Fruit fly (Drosophila melanogaster) whole organism, prepupa: ENCODE measurements around the gene Blos3.

Experiments used
- CG1621 ChIP-seq: fragments of 200-800 bp; sonication (Bioruptor generic); optimal IDR thresholded peaks from 3 replicates; lab custom pipeline; 2018; ENCODE audit warnings: missing biosample characterization, mild to moderate bottlenecking, missing genetic modification characterization
- Hr38 ChIP-seq: sonication (Bioruptor generic); optimal IDR thresholded peaks from 2 replicates; lab custom pipeline; 2016; ENCODE audit warnings: missing biosample characterization, missing genetic modification characterization
- salr ChIP-seq, 2 experiments: fragments of 200-800 bp; sonication (Bioruptor generic); optimal IDR thresholded peaks; 3 replicates each; lab custom pipeline; 2016 to 2018; ENCODE audit warnings: missing biosample characterization in 2 of 2, missing genetic modification characterization in 2 of 2, mild to moderate bottlenecking in 1 of 2

DNA sequence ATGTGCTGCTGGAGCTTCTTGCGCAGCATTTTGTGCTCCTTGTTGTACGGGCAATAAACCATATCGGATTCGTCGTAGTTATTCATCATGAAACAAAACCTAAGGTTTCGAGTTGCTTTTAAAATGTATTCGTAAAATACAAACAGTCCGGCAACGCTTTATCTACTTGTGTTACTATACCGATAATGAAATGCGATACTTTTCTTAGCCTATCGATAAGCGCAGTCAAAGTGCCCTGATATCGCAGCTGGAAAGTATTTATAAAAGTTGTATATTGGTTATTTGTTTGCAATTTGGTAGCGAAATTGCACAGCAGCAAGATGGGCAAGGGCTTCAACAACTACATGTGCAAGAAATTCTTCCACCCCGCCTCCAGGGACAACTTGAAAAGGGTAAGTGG lies 31.4 kb downstream of the Blos3 start, which contains the start of the genes arx and CG6843:
- TF ChIP-seq CG1621 (tag; lab: Kevin White, UChicago) = no peak
- TF ChIP-seq salr (GFP tag; optimal IDR thresholded peaks at IDR 0.05; lab: Kevin White, UChicago) = no peak
- TF ChIP-seq Hr38 (GFP tag; lab: Kevin White, UChicago) = no peak
